Worm (Caenorhabditis elegans) whole organism, L4 larva: ENCODE results near the gene nsy-7.

Source experiments
- dpl-1 ChIP-seq: fragments of 150-350 bp; optimal IDR thresholded peaks from 2 replicates; lab custom pipeline; 2014; ENCODE audit warnings: missing biosample characterization, missing genetic modification reagents, missing genetic modification characterization
- nhr-25 ChIP-seq: sonication (generic microtip); optimal IDR thresholded peaks from 2 replicates; lab custom pipeline; 2017; ENCODE audit warnings: missing genetic modification characterization, mild to moderate bottlenecking, missing compliant biosample characterization, antibody characterized with exemption, moderate library complexity, borderline replicate concordance; ENCODE audit not compliant: insufficient read depth
- snpc-4 ChIP-seq: fragments of 150-350 bp; optimal IDR thresholded peaks from 2 replicates; lab custom pipeline; 2014; ENCODE audit warnings: missing biosample characterization, missing genetic modification characterization

- TF ChIP-seq dpl-1 (GFP tag; lab: Kevin White, UChicago) (no peak), nhr-25 (tag; lab: Kevin White, UChicago) (peak; percentile 19), snpc-4 (tag; lab: Kevin White, UChicago) (no peak)
These were observed 43.6 kb downstream of the nsy-7 start for ce11 chrIV:8042897-8043296.
